Worm (Caenorhabditis elegans) whole organism, late embryonic: Measurements from ENCODE around the gene C39D10.7.
A peak's percentile ranks its signal among the peaks of the same experiment; 100 is the strongest.

Source experiments
- ceh-24 ChIP-seq: sonication (generic microtip); optimal IDR thresholded peaks from 2 replicates; lab custom pipeline; 2016; ENCODE audit warnings: mild to moderate bottlenecking, missing genetic modification characterization, missing compliant biosample characterization
- dve-1 ChIP-seq: sonication (generic microtip); optimal IDR thresholded peaks from 2 replicates; lab custom pipeline; 2017; ENCODE audit warnings: antibody characterized with exemption, mild to moderate bottlenecking, missing genetic modification characterization, missing compliant biosample characterization
- elt-2 ChIP-seq: sonication (generic microtip); optimal IDR thresholded peaks from 2 replicates; lab custom pipeline; 2016; ENCODE audit warnings: missing genetic modification reagents, missing genetic modification characterization, missing compliant biosample characterization
- lim-6 ChIP-seq: sonication (generic microtip); optimal IDR thresholded peaks from 2 replicates; lab custom pipeline; 2016; ENCODE audit warnings: missing genetic modification characterization, missing compliant biosample characterization

- TF ChIP-seq ceh-24 (tag; lab: Kevin White, UChicago): no peak
- no peak for TF ChIP-seq dve-1 (tag; lab: Kevin White, UChicago)
- no peak for TF ChIP-seq lim-6 (tag; lab: Kevin White, UChicago)
- peak; percentile 19 for TF ChIP-seq elt-2 (tag; lab: Kevin White, UChicago)
Measured at ce11 chrX:7952226-7953062, 38.7 kb upstream of the C39D10.7 start.
